Fruit fly (Drosophila melanogaster) whole organism, adult: Measurements from ENCODE around the gene Wdr33.

Experiments used
- CG11617 ChIP-seq: fragments of 200-800 bp; sonication (Bioruptor generic); optimal IDR thresholded peaks from 2 replicates; lab custom pipeline; 2017; ENCODE audit warnings: mild to moderate bottlenecking, missing biosample characterization, missing genetic modification reagents, missing genetic modification characterization
- CG5204 ChIP-seq: fragments of 200-800 bp; sonication (Bioruptor generic); optimal IDR thresholded peaks from 2 replicates; lab custom pipeline; 2016; ENCODE audit warnings: missing biosample characterization, missing genetic modification characterization
- Crg-1 ChIP-seq: fragments of 200-800 bp; sonication (Bioruptor generic); optimal IDR thresholded peaks from 2 replicates; lab custom pipeline; 2016; ENCODE audit warnings: missing biosample characterization, missing genetic modification characterization
- toe ChIP-seq: fragments of 200-800 bp; sonication (Bioruptor generic); optimal IDR thresholded peaks from 2 replicates; lab custom pipeline; 2016; ENCODE audit warnings: missing biosample characterization, missing genetic modification characterization

DNA sequence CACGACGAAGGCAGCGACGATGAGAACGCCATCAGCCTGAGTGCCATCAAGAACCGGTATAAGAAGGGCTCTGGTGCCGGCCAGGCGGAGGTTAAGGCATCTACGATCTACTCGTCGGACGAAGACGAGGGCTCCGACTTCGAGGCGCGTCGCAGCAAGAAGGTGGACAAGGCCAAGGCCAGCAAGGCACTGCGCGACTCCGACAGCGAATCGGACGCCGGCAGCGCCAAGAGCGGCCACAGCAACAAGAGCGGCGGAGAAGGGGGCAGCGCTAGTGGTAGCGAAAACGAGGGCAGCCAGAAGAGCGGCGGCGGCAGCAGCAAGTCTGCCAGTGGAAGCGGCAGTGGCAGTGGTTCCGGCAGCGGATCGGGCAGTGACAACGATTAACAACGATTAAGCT lies 45.0 kb upstream of the Wdr33 start:
- TF ChIP-seq Crg-1 (GFP tag; lab: Kevin White, UChicago) (no peak), toe (GFP tag; lab: Kevin White, UChicago) (no peak), CG5204 (no peak), CG11617 (no peak)
